Fruit fly (Drosophila melanogaster): ENCODE data around the gene Decay.

Decay gene

DNA sequence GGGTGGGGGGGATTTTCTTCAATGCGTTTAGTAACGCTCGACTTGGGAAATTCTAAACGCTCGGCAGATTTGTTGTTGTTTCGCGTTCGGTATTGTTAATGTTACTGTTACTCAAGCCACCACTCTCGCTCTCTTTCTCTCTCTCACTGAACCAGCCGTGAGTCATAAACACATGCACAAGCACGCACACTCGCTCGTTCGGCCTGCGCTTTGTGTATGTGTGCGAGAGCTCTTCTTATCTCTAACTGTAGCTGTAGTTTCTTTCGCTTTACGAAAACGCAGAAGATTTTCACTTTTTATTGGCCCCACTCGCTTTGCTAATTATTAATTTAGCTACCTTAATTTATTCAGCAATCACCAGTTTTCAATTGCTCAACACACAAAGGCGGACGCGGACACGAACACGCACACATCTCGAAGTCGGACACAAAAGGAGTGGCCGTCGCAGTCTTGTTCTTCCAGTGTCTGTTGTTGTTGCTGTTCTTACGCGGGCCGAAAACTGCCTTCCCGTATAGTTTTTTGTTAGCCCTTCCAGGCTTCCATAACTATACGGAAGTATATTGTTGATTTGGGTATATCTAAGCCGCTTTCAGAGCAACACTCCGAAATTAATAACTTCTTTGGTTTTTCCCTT is 47.8 kb downstream of the Decay start:
- TF ChIP-seq CG4496 (GFP tag; IDR thresholded peaks at IDR 0.05) (peak; percentile 22; the same call in 1 of the 3 replicates), EcR (GFP tag; optimal IDR thresholded peaks at IDR 0.05) (peak; percentile 32), D1 (tag; optimal IDR thresholded peaks at IDR 0.05) (no peak)

DNA sequence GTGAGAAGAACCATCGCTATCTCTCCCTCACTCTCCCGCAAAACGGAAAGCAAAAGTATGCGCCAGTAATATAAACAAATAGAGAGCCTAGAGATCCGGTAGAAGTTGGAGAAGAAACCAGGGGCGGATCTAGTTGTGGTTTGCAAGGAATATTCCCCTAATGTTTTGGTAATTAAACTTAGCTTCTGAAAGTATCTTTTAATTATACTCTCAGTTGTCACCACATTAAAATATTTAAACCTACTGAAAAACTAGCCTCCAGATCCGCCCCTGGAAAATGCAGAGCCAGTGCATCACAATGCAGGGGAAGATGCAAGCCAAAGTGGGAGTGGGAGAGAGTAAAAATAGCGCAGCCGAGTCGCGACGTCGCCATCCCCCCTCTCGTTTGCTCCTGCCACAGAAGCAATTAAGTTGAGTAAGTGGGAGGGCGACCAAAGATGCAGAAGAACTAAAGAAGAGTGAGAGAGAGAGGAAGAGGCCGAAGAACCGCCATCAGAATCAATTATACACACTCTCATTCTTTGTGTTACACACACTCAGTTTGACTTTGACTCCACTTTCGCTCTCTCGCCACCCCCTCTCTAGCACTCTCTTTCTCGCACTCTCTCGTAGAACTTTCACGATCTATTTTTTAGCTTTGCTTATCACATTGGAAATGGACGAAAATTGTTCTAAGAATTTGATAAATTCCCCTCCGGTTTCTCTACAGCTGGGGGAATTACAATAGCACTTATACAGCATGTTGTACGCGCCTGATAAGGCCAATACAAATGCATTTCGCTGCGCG is 51.5 kb downstream of the Decay start:
- TF ChIP-seq rn (GFP tag; IDR thresholded peaks at IDR 0.05) = peak; percentile 99
- peak; percentile 99 for TF ChIP-seq CG14655 (GFP tag; optimal IDR thresholded peaks at IDR 0.05)
- TF ChIP-seq Snoo (tag; optimal IDR thresholded peaks at IDR 0.05) = peak; percentile 89
- peak; percentile 99 for TF ChIP-seq Pif1A (GFP tag; optimal IDR thresholded peaks at IDR 0.05)
- TF ChIP-seq EcR (GFP tag; optimal IDR thresholded peaks at IDR 0.05) = peak; percentile 77
- peak; percentile 99 for TF ChIP-seq CG8159 (tag; optimal IDR thresholded peaks at IDR 0.05)
- TF ChIP-seq CG8301 (tag; optimal IDR thresholded peaks at IDR 0.05) = peak; percentile 98
- peak; percentile 99 for TF ChIP-seq fd96Ca (GFP tag; IDR thresholded peaks at IDR 0.05)
- peak; percentile 97 for TF ChIP-seq CG13204 (GFP tag; optimal IDR thresholded peaks at IDR 0.05)
- peak; percentile 99 for TF ChIP-seq CG17806 (tag; optimal IDR thresholded peaks at IDR 0.05)
- TF ChIP-seq CG34367 (tag; optimal IDR thresholded peaks at IDR 0.05) = peak; percentile 99
- TF ChIP-seq Pif1B (GFP tag; optimal IDR thresholded peaks at IDR 0.05) = peak; percentile 95
- TF ChIP-seq CG12605 (GFP tag; IDR thresholded peaks at IDR 0.05) = peak; percentile 98
- TF ChIP-seq CG15710 (tag; optimal IDR thresholded peaks at IDR 0.05) = peak; percentile 99
- TF ChIP-seq gl (tag; optimal IDR thresholded peaks at IDR 0.05) = peak; percentile 95
- TF ChIP-seq CG32121 (GFP tag; IDR thresholded peaks at IDR 0.05) = peak; percentile 98
- peak; percentile 99 for TF ChIP-seq Ets98B (GFP tag; IDR thresholded peaks at IDR 0.05)
- peak; percentile 94 for TF ChIP-seq D1 (tag; optimal IDR thresholded peaks at IDR 0.05)
- TF ChIP-seq CG9948 (tag; optimal IDR thresholded peaks at IDR 0.05) = peak; percentile 99
- TF ChIP-seq CG10348 (GFP tag; IDR thresholded peaks at IDR 0.05) = peak; percentile 97
- TF ChIP-seq CG4496 (GFP tag; IDR thresholded peaks at IDR 0.05) = peak; percentile 99

Data from whole organism, pupa.